Fruit fly (Drosophila melanogaster) whole organism, pupa: ENCODE measurements around the gene CG31145.

ENCODE experiments used
- CG10348 ChIP-seq: fragments of 200-800 bp; sonication (Bioruptor generic); IDR thresholded peaks from 2 replicates; pipeline ENCODE4 v1.3.6; 2022; ENCODE audit warnings: missing biosample characterization, missing genetic modification characterization
- CG12605 ChIP-seq: fragments of 200-800 bp; sonication (Bioruptor generic); IDR thresholded peaks from 2 replicates; pipeline ENCODE4 v1.3.6; 2022; ENCODE audit warnings: missing biosample characterization, missing genetic modification characterization
- CG14655 ChIP-seq: fragments of 200-800 bp; sonication (Bioruptor generic); optimal IDR thresholded peaks from 3 replicates; lab custom pipeline; 2017; ENCODE audit warnings: mild to moderate bottlenecking, missing biosample characterization, missing genetic modification reagents, missing genetic modification characterization
- CG8301 ChIP-seq: fragments of 200-800 bp; sonication (Bioruptor generic); optimal IDR thresholded peaks from 2 replicates; lab custom pipeline; 2018; ENCODE audit warnings: missing biosample characterization, mild to moderate bottlenecking, missing genetic modification characterization
- CG9948 ChIP-seq: fragments of 200-800 bp; sonication (Bioruptor generic); optimal IDR thresholded peaks from 2 replicates; lab custom pipeline; 2018; ENCODE audit warnings: missing biosample characterization, mild to moderate bottlenecking, missing genetic modification characterization, moderate library complexity
- Ets98B ChIP-seq: fragments of 200-800 bp; sonication (Bioruptor generic); IDR thresholded peaks from 2 replicates; pipeline ENCODE4 v1.3.6; 2022; ENCODE audit warnings: missing biosample characterization, missing genetic modification characterization
- Snoo ChIP-seq: fragments of 200-800 bp; sonication (Bioruptor generic); optimal IDR thresholded peaks from 3 replicates; lab custom pipeline; 2017; ENCODE audit warnings: missing biosample characterization, mild to moderate bottlenecking, missing genetic modification characterization, inconsistent platforms

dm6 chr3R:23598934-23599333 is 70.5 kb downstream of the CG31145 start, which contains the start of gene CG10183:
- no peak for TF ChIP-seq CG14655 (GFP tag; lab: Kevin White, UChicago)
- TF ChIP-seq CG12605 (GFP tag; lab: Robert Waterston, UW): no peak
- TF ChIP-seq CG9948 (tag; lab: Kevin White, UChicago): no peak
- TF ChIP-seq Snoo (tag; lab: Kevin White, UChicago): no peak
- TF ChIP-seq Ets98B (GFP tag; lab: Robert Waterston, UW): no peak
- TF ChIP-seq CG10348 (GFP tag; lab: Robert Waterston, UW): no peak
- TF ChIP-seq CG8301: no peak
